Fruit fly (Drosophila melanogaster) whole organism, embryonic: ENCODE results near the gene CG9662.
A peak's percentile ranks its signal among the peaks of the same experiment; 100 is the strongest.

Experiments
- Awh ChIP-seq: fragments of 200-800 bp; sonication (Bioruptor generic); IDR thresholded peaks from 2 replicates; pipeline ENCODE4, ENCODE4 v1.3.6; 2022; ENCODE audit warnings: missing biosample characterization, missing genetic modification characterization
- CG10147 ChIP-seq: fragments of 200-800 bp; sonication (Bioruptor generic); optimal IDR thresholded peaks from 2 replicates; lab custom pipeline; 2019; ENCODE audit warnings: missing biosample characterization, mild to moderate bottlenecking, missing genetic modification characterization, moderate library complexity
- CG10209 ChIP-seq: fragments of 200-800 bp; sonication (Bioruptor generic); optimal IDR thresholded peaks from 3 replicates; lab custom pipeline; 2017; ENCODE audit warnings: missing biosample characterization, mild to moderate bottlenecking, missing genetic modification characterization, missing genetic modification reagents
- CG10654 ChIP-seq: fragments of 200-800 bp; sonication (Bioruptor generic); optimal IDR thresholded peaks from 2 replicates; lab custom pipeline; 2016; ENCODE audit warnings: missing biosample characterization, missing genetic modification characterization
- CG13424 ChIP-seq: fragments of 200-800 bp; sonication (Bioruptor generic); optimal IDR thresholded peaks from 2 replicates; lab custom pipeline; 2019; ENCODE audit warnings: missing biosample characterization, mild to moderate bottlenecking, missing genetic modification characterization, moderate library complexity
- CG15696 ChIP-seq: fragments of 200-800 bp; sonication (Bioruptor generic); optimal IDR thresholded peaks from 2 replicates; lab custom pipeline; 2019; ENCODE audit warnings: missing biosample characterization, mild to moderate bottlenecking, missing genetic modification characterization, moderate library complexity
- CG16815 ChIP-seq: fragments of 200-800 bp; sonication (Bioruptor generic); optimal IDR thresholded peaks from 3 replicates; lab custom pipeline; 2017; ENCODE audit warnings: missing biosample characterization, mild to moderate bottlenecking, missing genetic modification characterization
- CG32772 ChIP-seq: fragments of 200-800 bp; sonication (Bioruptor generic); IDR thresholded peaks from 2 replicates; pipeline ENCODE4 v1.3.6; 2022; ENCODE audit warnings: missing biosample characterization, missing genetic modification characterization
- CG4730 ChIP-seq: fragments of 200-800 bp; sonication (Bioruptor generic); IDR thresholded peaks from 2 replicates; pipeline ENCODE4 v1.3.6; 2022; ENCODE audit warnings: missing biosample characterization, missing genetic modification characterization
- CG5953 ChIP-seq: fragments of 200-800 bp; sonication (Bioruptor generic); IDR thresholded peaks from 2 replicates; pipeline ENCODE4 v1.3.6; 2022; ENCODE audit warnings: missing biosample characterization, missing genetic modification characterization
- CG7745 ChIP-seq: fragments of 200-800 bp; sonication (Bioruptor generic); optimal IDR thresholded peaks from 2 replicates; lab custom pipeline; 2018; ENCODE audit warnings: missing biosample characterization, mild to moderate bottlenecking, missing genetic modification characterization, moderate library complexity
- CG8359 ChIP-seq: fragments of 200-800 bp; sonication (Bioruptor generic); optimal IDR thresholded peaks from 2 replicates; lab custom pipeline; 2017; ENCODE audit warnings: missing biosample characterization, mild to moderate bottlenecking, missing genetic modification characterization, borderline replicate concordance
- CG9797 ChIP-seq: fragments of 200-800 bp; sonication (Bioruptor generic); optimal IDR thresholded peaks from 3 replicates; lab custom pipeline; 2018; ENCODE audit warnings: missing biosample characterization, mild to moderate bottlenecking, missing genetic modification characterization
- CTCF ChIP-seq: fragments of 200-800 bp; sonication (Bioruptor generic); optimal IDR thresholded peaks from 2 replicates; lab custom pipeline; 2017; ENCODE audit warnings: missing biosample characterization, mild to moderate bottlenecking, missing genetic modification characterization, moderate library complexity
- CoRest ChIP-seq: fragments of 200-800 bp; sonication (Bioruptor generic); optimal IDR thresholded peaks from 3 replicates; lab custom pipeline; 2018; ENCODE audit warnings: missing biosample characterization, mild to moderate bottlenecking, missing genetic modification characterization, moderate library complexity
- Ets97D ChIP-seq: fragments of 200-800 bp; sonication (Bioruptor generic); optimal IDR thresholded peaks from 3 replicates; lab custom pipeline; 2016; ENCODE audit warnings: missing biosample characterization, missing genetic modification characterization
- Gsc ChIP-seq: fragments of 200-800 bp; sonication (Bioruptor generic); IDR thresholded peaks from 2 replicates; pipeline ENCODE4 v1.3.6; 2022; ENCODE audit warnings: missing biosample characterization, missing genetic modification characterization
- HmgD ChIP-seq: fragments of 200-800 bp; sonication (Bioruptor generic); optimal IDR thresholded peaks from 3 replicates; lab custom pipeline; 2016; ENCODE audit warnings: missing biosample characterization, missing genetic modification characterization
- Hr78 ChIP-seq, 2 experiments: fragments of 200-800 bp in 1 of 2; fragments of >200 bp in 1 of 2; sonication (Bioruptor generic) in 1 of 2; optimal IDR thresholded peaks; 2 replicates each; lab custom pipeline; 2017 to 2019; ENCODE audit warnings: missing biosample characterization in 2 of 2, missing genetic modification characterization in 2 of 2, mild to moderate bottlenecking in 1 of 2, moderate library complexity in 1 of 2
- NfI ChIP-seq: fragments of 200-800 bp; sonication (Bioruptor generic); optimal IDR thresholded peaks from 3 replicates; lab custom pipeline; 2018; ENCODE audit warnings: missing biosample characterization, mild to moderate bottlenecking, missing genetic modification characterization, moderate library complexity
- Ptx1 ChIP-seq: fragments of 200-800 bp; sonication (Bioruptor generic); IDR thresholded peaks from 2 replicates; pipeline ENCODE4 v1.3.6; 2022; ENCODE audit warnings: missing biosample characterization, missing genetic modification characterization
- Six4 ChIP-seq: fragments of 200-800 bp; sonication (Bioruptor generic); optimal IDR thresholded peaks from 2 replicates; lab custom pipeline; 2016; ENCODE audit warnings: missing biosample characterization, missing genetic modification characterization
- Tbp ChIP-seq: fragments of >200 bp; optimal IDR thresholded peaks from 2 replicates; lab custom pipeline; 2018; ENCODE audit warnings: missing biosample characterization, missing genetic modification characterization
- Vsx1 ChIP-seq: fragments of 200-800 bp; sonication (Bioruptor generic); optimal IDR thresholded peaks from 2 replicates; lab custom pipeline; 2017; ENCODE audit warnings: missing biosample characterization, mild to moderate bottlenecking, missing genetic modification characterization, missing genetic modification reagents
- ab ChIP-seq: fragments of 200-800 bp; sonication (Bioruptor generic); optimal IDR thresholded peaks from 2 replicates; lab custom pipeline; 2016; ENCODE audit warnings: missing biosample characterization, missing genetic modification characterization
- bcd ChIP-seq: fragments of 200-800 bp; sonication (Bioruptor generic); optimal IDR thresholded peaks from 2 replicates; lab custom pipeline; 2017; ENCODE audit warnings: missing biosample characterization, mild to moderate bottlenecking, missing genetic modification characterization
- bowl ChIP-seq: fragments of 200-800 bp; sonication (Bioruptor generic); IDR thresholded peaks from 2 replicates; pipeline ENCODE4 v1.3.6; 2022; ENCODE audit warnings: missing biosample characterization, missing genetic modification characterization
- corto ChIP-seq: fragments of 200-800 bp; sonication (Bioruptor generic); optimal IDR thresholded peaks from 2 replicates; lab custom pipeline; 2016; ENCODE audit warnings: missing biosample characterization, mild to moderate bottlenecking, missing genetic modification characterization, moderate library complexity
- croc ChIP-seq: fragments of 200-800 bp; sonication (Bioruptor generic); conservative IDR thresholded peaks from 3 replicates; pipeline ENCODE4 v1.3.6; 2022; ENCODE audit warnings: missing biosample characterization, missing genetic modification characterization
- dan ChIP-seq: fragments of 200-800 bp; sonication (Bioruptor generic); IDR thresholded peaks from 2 replicates; pipeline ENCODE4 v1.3.6; 2022; ENCODE audit warnings: missing biosample characterization, missing genetic modification characterization
- disco-r ChIP-seq: fragments of 200-800 bp; sonication (Bioruptor generic); optimal IDR thresholded peaks from 2 replicates; lab custom pipeline; 2016; ENCODE audit warnings: missing biosample characterization, missing genetic modification characterization
- eve ChIP-seq, 2 experiments: fragments of >200 bp; optimal IDR thresholded peaks; 2 replicates each; lab custom pipeline; 2017; ENCODE audit warnings: missing biosample characterization in 2 of 2, missing genetic modification characterization in 2 of 2
- gro ChIP-seq: fragments of 200-800 bp; sonication (Bioruptor generic); optimal IDR thresholded peaks from 2 replicates; lab custom pipeline; 2016; ENCODE audit warnings: missing biosample characterization, missing genetic modification characterization
- gsb-n ChIP-seq: fragments of 200-800 bp; sonication (Bioruptor generic); optimal IDR thresholded peaks from 3 replicates; lab custom pipeline; 2018; ENCODE audit warnings: missing biosample characterization, mild to moderate bottlenecking, missing genetic modification characterization
- lilli ChIP-seq: fragments of 200-800 bp; sonication (Bioruptor generic); optimal IDR thresholded peaks from 3 replicates; lab custom pipeline; 2016; ENCODE audit warnings: missing biosample characterization, missing genetic modification characterization
- maf-S ChIP-seq: fragments of 200-800 bp; sonication (Bioruptor generic); optimal IDR thresholded peaks from 2 replicates; lab custom pipeline; 2016; ENCODE audit warnings: missing biosample characterization, missing genetic modification characterization
- mld ChIP-seq: fragments of 200-800 bp; sonication (Bioruptor generic); IDR thresholded peaks from 3 replicates; pipeline ENCODE4 v1.3.6; 2022; ENCODE audit warnings: missing biosample characterization, missing genetic modification characterization; ENCODE audit not compliant: partially characterized antibody
- nerfin-1 ChIP-seq: fragments of 200-800 bp; sonication (Bioruptor generic); optimal IDR thresholded peaks from 3 replicates; lab custom pipeline; 2019; ENCODE audit warnings: missing biosample characterization, mild to moderate bottlenecking, missing genetic modification characterization, moderate library complexity
- p53 ChIP-seq: fragments of 200-800 bp; sonication (Bioruptor generic); optimal IDR thresholded peaks from 2 replicates; lab custom pipeline; 2016; ENCODE audit warnings: missing biosample characterization, missing genetic modification characterization
- pan ChIP-seq, 4 experiments: fragments of >200 bp in 3 of 4; fragments of 200-800 bp in 1 of 4; sonication (Bioruptor generic) in 1 of 4; optimal IDR thresholded peaks in 3 of 4; IDR thresholded peaks in 1 of 4; 2 replicates each; pipeline versions ENCODE4 v1.3.6 to Lab custom; 2017 to 2022; ENCODE audit warnings: missing biosample characterization in 2 of 4, missing genetic modification characterization in 2 of 4, mixed read lengths in 1 of 4
- ranshi ChIP-seq: fragments of 200-800 bp; sonication (Bioruptor generic); IDR thresholded peaks from 2 replicates; pipeline ENCODE4 v1.3.6; 2022; ENCODE audit warnings: missing biosample characterization, missing genetic modification characterization
- sc ChIP-seq, 3 experiments: fragments of >200 bp in 2 of 3; fragments of 200-800 bp in 1 of 3; sonication (Bioruptor generic) in 1 of 3; optimal IDR thresholded peaks; 2 replicates in 2 of 3; 3 replicates in 1 of 3; lab custom pipeline; 2017; ENCODE audit warnings: mild to moderate bottlenecking in 1 of 3, missing biosample characterization in 1 of 3, missing genetic modification characterization in 1 of 3, missing genetic modification reagents in 1 of 3
- sim ChIP-seq: fragments of 200-800 bp; sonication (Bioruptor generic); IDR thresholded peaks from 2 replicates; pipeline ENCODE4 v1.3.6; 2022; ENCODE audit warnings: missing biosample characterization, missing genetic modification characterization
- slou ChIP-seq: fragments of 200-800 bp; sonication (Bioruptor generic); optimal IDR thresholded peaks from 3 replicates; lab custom pipeline; 2016; ENCODE audit warnings: missing biosample characterization, missing genetic modification characterization
- sob ChIP-seq: fragments of 200-800 bp; sonication (Bioruptor generic); IDR thresholded peaks from 2 replicates; pipeline ENCODE4 v1.3.6; 2022; ENCODE audit warnings: missing biosample characterization, missing genetic modification characterization
- stc ChIP-seq: fragments of 200-800 bp; sonication (Bioruptor generic); IDR thresholded peaks from 2 replicates; pipeline ENCODE4 v1.3.6; 2022; ENCODE audit warnings: missing biosample characterization, missing genetic modification characterization
- tna ChIP-seq: fragments of 200-800 bp; sonication (Bioruptor generic); IDR thresholded peaks from 2 replicates; pipeline ENCODE4 v1.3.6; 2022; ENCODE audit warnings: missing biosample characterization, missing genetic modification characterization; ENCODE audit not compliant: partially characterized antibody
- vvl ChIP-seq: fragments of 200-800 bp; sonication (Bioruptor generic); IDR thresholded peaks from 2 replicates; pipeline ENCODE4 v1.3.6; 2022; ENCODE audit warnings: missing biosample characterization, missing genetic modification characterization

The CG9662 gene

dm6 chr2L:3354642-3355380, 21.7 kb downstream of the CG9662 start, which contains the start of gene E23 (continued):
- TF ChIP-seq p53 (GFP tag; lab: Kevin White, UChicago), result peak; percentile 83
- peak; percentile 99 for TF ChIP-seq CG10209
- peak; percentile 98 for TF ChIP-seq stc (GFP tag; lab: Robert Waterston, UW)
- TF ChIP-seq bowl (GFP tag; lab: Robert Waterston, UW), result peak; percentile 94
- peak; percentile 56 for TF ChIP-seq CG9797 (GFP tag; lab: Kevin White, UChicago)
- peak; percentile 76 for TF ChIP-seq dan (GFP tag; lab: Robert Waterston, UW)
- TF ChIP-seq NfI, result peak; percentile 99
- TF ChIP-seq disco-r (GFP tag; lab: Kevin White, UChicago), result peak; percentile 90
- TF ChIP-seq CG16815 (GFP tag; lab: Kevin White, UChicago), result peak; percentile 98
- TF ChIP-seq lilli (GFP tag; lab: Kevin White, UChicago), result peak; percentile 98
- TF ChIP-seq tna (GFP tag; lab: Robert Waterston, UW), result peak; percentile 60; the same call in 1 of the 2 replicates
- peak; percentile 97 for TF ChIP-seq CG32772 (GFP tag; lab: Robert Waterston, UW)
- peak; percentile 93 for TF ChIP-seq CG8359 (GFP tag; lab: Kevin White, UChicago)
- TF ChIP-seq Awh (GFP tag; lab: Robert Waterston, UW), result peak; percentile 97
- peak; percentile 99 for TF ChIP-seq gsb-n
- peak; percentile 99 for TF ChIP-seq CG10147
- TF ChIP-seq sob (GFP tag; lab: Robert Waterston, UW), result peak; percentile 98
- TF ChIP-seq ab (GFP tag; lab: Kevin White, UChicago), result peak; percentile 73
- no peak for TF ChIP-seq pan (optimal IDR thresholded peaks at IDR 0.05; lab: Kevin White, UChicago)
- TF ChIP-seq pan (GFP tag; optimal IDR thresholded peaks at IDR 0.05 in 1 of 2, IDR thresholded peaks at IDR 0.05 in 1 of 2), result peak in 1 of 2 experiments; percentile 98
- peak; percentile 93 for TF ChIP-seq maf-S (GFP tag; lab: Kevin White, UChicago)
- peak; percentile 99 for TF ChIP-seq CG13424
- TF ChIP-seq CG10654 (GFP tag; lab: Kevin White, UChicago), result peak; percentile 98
- TF ChIP-seq Gsc, result peak; percentile 92
- peak; percentile 79 for TF ChIP-seq Ets97D
- peak; percentile 90 for TF ChIP-seq gro (GFP tag; lab: Kevin White, UChicago)
- TF ChIP-seq vvl, result peak; percentile 98
- peak; percentile 89 for TF ChIP-seq HmgD
- peak; percentile 98 for TF ChIP-seq Six4
- TF ChIP-seq CG7745, result peak; percentile 58
- TF ChIP-seq sc (optimal IDR thresholded peaks at IDR 0.05; lab: Kevin White, UChicago), result no peak
- TF ChIP-seq sc (GFP tag; optimal IDR thresholded peaks at IDR 0.05; lab: Kevin White, UChicago), result peak; percentile 99
- TF ChIP-seq Hr78 (GFP tag; optimal IDR thresholded peaks at IDR 0.05; lab: Kevin White, UChicago), result peak in 1 of 2 experiments; percentile 98
- TF ChIP-seq slou (GFP tag; lab: Kevin White, UChicago), result peak; percentile 96
- TF ChIP-seq CG5953, result peak; percentile 95
- TF ChIP-seq CG4730 (GFP tag; lab: Robert Waterston, UW), result peak; percentile 96
- TF ChIP-seq Vsx1 (GFP tag; lab: Kevin White, UChicago), result peak; percentile 97
- no peak for TF ChIP-seq Tbp (GFP tag; lab: Kevin White, UChicago)
- TF ChIP-seq sim (GFP tag; lab: Robert Waterston, UW), result peak; percentile 95
- TF ChIP-seq bcd (GFP tag; lab: Kevin White, UChicago), result peak; percentile 99
- TF ChIP-seq CG15696 (tag; lab: Kevin White, UChicago), result peak; percentile 94
- peak; percentile 74 for TF ChIP-seq CTCF (GFP tag; lab: Kevin White, UChicago)
- peak; percentile 97 for TF ChIP-seq ranshi
- peak; percentile 100 for TF ChIP-seq CoRest
- peak; percentile 99 for TF ChIP-seq croc (GFP tag; lab: Robert Waterston, UW)
- TF ChIP-seq Ptx1 (GFP tag; lab: Robert Waterston, UW), result peak; percentile 99
- peak; percentile 98 for TF ChIP-seq nerfin-1 (tag; lab: Kevin White, UChicago)
- TF ChIP-seq corto (GFP tag; lab: Kevin White, UChicago), result peak; percentile 77
- peak in 1 of 2 experiments; percentile 97 for TF ChIP-seq eve (GFP tag; optimal IDR thresholded peaks at IDR 0.05; lab: Kevin White, UChicago)
- TF ChIP-seq mld (GFP tag; lab: Robert Waterston, UW), result peak; percentile 70; the same call in 1 of the 3 replicates
